Fruit fly (Drosophila melanogaster) whole organism, embryonic: ENCODE measurements around the gene CG32189.
A peak's percentile ranks its signal among the peaks of the same experiment; 100 is the strongest.

Experiments used
- Adf1 ChIP-seq: fragments of 200-800 bp; sonication (Bioruptor generic); IDR thresholded peaks from 2 replicates; pipeline ENCODE4 v1.3.6; 2022; ENCODE audit warnings: missing biosample characterization, missing genetic modification characterization
- CG10565 ChIP-seq: fragments of 200-800 bp; sonication (Bioruptor generic); optimal IDR thresholded peaks from 3 replicates; lab custom pipeline; 2016; ENCODE audit warnings: missing biosample characterization, mild to moderate bottlenecking, missing genetic modification characterization
- CG11085 ChIP-seq: fragments of 200-800 bp; sonication (Bioruptor generic); IDR thresholded peaks from 2 replicates; pipeline ENCODE4 v1.3.6; 2022; ENCODE audit warnings: missing biosample characterization, missing genetic modification characterization
- CG12104 ChIP-seq: fragments of 200-800 bp; sonication (Bioruptor generic); optimal IDR thresholded peaks from 3 replicates; lab custom pipeline; 2016; ENCODE audit warnings: missing biosample characterization, missing genetic modification characterization
- CG1233 ChIP-seq: fragments of 200-800 bp; sonication (Bioruptor generic); optimal IDR thresholded peaks from 4 replicates; lab custom pipeline; 2018; ENCODE audit warnings: missing biosample characterization, mild to moderate bottlenecking, missing genetic modification characterization
- CG12942 ChIP-seq: fragments of 200-800 bp; sonication (Bioruptor generic); optimal IDR thresholded peaks from 3 replicates; lab custom pipeline; 2016; ENCODE audit warnings: missing biosample characterization, missing genetic modification characterization
- CG13624 ChIP-seq: fragments of 200-800 bp; sonication (Bioruptor generic); optimal IDR thresholded peaks from 2 replicates; lab custom pipeline; 2016; ENCODE audit warnings: missing biosample characterization, missing genetic modification characterization
- CG13775 ChIP-seq: fragments of 200-800 bp; sonication (Bioruptor generic); optimal IDR thresholded peaks from 3 replicates; lab custom pipeline; 2017; ENCODE audit warnings: missing biosample characterization, mild to moderate bottlenecking, missing genetic modification characterization
- CG13894 ChIP-seq: fragments of 200-800 bp; sonication (Bioruptor generic); optimal IDR thresholded peaks from 3 replicates; lab custom pipeline; 2018; ENCODE audit warnings: missing biosample characterization, mild to moderate bottlenecking, missing genetic modification characterization, moderate library complexity
- CG15011 ChIP-seq: fragments of 200-800 bp; sonication (Bioruptor generic); optimal IDR thresholded peaks from 3 replicates; lab custom pipeline; 2018; ENCODE audit warnings: missing biosample characterization, mild to moderate bottlenecking, missing genetic modification characterization
- CG1602 ChIP-seq: fragments of 200-800 bp; sonication (Bioruptor generic); optimal IDR thresholded peaks from 3 replicates; lab custom pipeline; 2016; ENCODE audit warnings: missing biosample characterization, missing genetic modification characterization
- CG17568 ChIP-seq: fragments of 200-800 bp; sonication (Bioruptor generic); optimal IDR thresholded peaks from 2 replicates; lab custom pipeline; 2018; ENCODE audit warnings: missing biosample characterization, mild to moderate bottlenecking, missing genetic modification characterization, moderate library complexity
- CG33213 ChIP-seq: fragments of 200-800 bp; sonication (Bioruptor generic); optimal IDR thresholded peaks from 3 replicates; lab custom pipeline; 2016; ENCODE audit warnings: missing biosample characterization, missing genetic modification characterization
- CG34376 ChIP-seq: fragments of 200-800 bp; sonication (Bioruptor generic); optimal IDR thresholded peaks from 2 replicates; lab custom pipeline; 2018; ENCODE audit warnings: missing biosample characterization, mild to moderate bottlenecking, missing genetic modification characterization
- CG6765 ChIP-seq: fragments of 200-800 bp; sonication (Bioruptor generic); optimal IDR thresholded peaks from 3 replicates; lab custom pipeline; 2017; ENCODE audit warnings: missing biosample characterization, mild to moderate bottlenecking, missing genetic modification characterization
- CG7271 ChIP-seq: fragments of 200-800 bp; sonication (Bioruptor generic); optimal IDR thresholded peaks from 2 replicates; lab custom pipeline; 2018; ENCODE audit warnings: missing biosample characterization, mild to moderate bottlenecking, missing genetic modification characterization, moderate library complexity
- CG7556 ChIP-seq: fragments of 200-800 bp; sonication (Bioruptor generic); optimal IDR thresholded peaks from 2 replicates; lab custom pipeline; 2017; ENCODE audit warnings: missing biosample characterization, mild to moderate bottlenecking, missing genetic modification characterization
- Deaf1 ChIP-seq: fragments of 200-800 bp; optimal IDR thresholded peaks from 3 replicates; lab custom pipeline; 2019; ENCODE audit warnings: missing biosample characterization, mild to moderate bottlenecking, missing genetic modification characterization, moderate library complexity
- Dip3 ChIP-seq: fragments of 200-800 bp; sonication (Bioruptor generic); optimal IDR thresholded peaks from 3 replicates; lab custom pipeline; 2016; ENCODE audit warnings: missing biosample characterization, missing genetic modification characterization
- Doc3 ChIP-seq: fragments of 200-800 bp; sonication (Bioruptor generic); IDR thresholded peaks from 3 replicates; pipeline ENCODE4 v1.3.6; 2022; ENCODE audit warnings: missing biosample characterization, missing genetic modification characterization; ENCODE audit not compliant: partially characterized antibody
- Dp ChIP-seq: fragments of 200-800 bp; sonication (Bioruptor generic); optimal IDR thresholded peaks from 2 replicates; lab custom pipeline; 2018; ENCODE audit warnings: missing biosample characterization, mild to moderate bottlenecking, missing genetic modification characterization, moderate library complexity
- ERR ChIP-seq: fragments of 200-800 bp; sonication (Bioruptor generic); optimal IDR thresholded peaks from 2 replicates; lab custom pipeline; 2016; ENCODE audit warnings: missing biosample characterization, missing genetic modification characterization
- Fer3 ChIP-seq: fragments of 200-800 bp; sonication (Bioruptor generic); optimal IDR thresholded peaks from 2 replicates; lab custom pipeline; 2018; ENCODE audit warnings: missing biosample characterization, mild to moderate bottlenecking, missing genetic modification characterization, moderate library complexity
- HHEX ChIP-seq: fragments of 200-800 bp; sonication (Bioruptor generic); optimal IDR thresholded peaks from 3 replicates; lab custom pipeline; 2017; ENCODE audit warnings: missing biosample characterization, mild to moderate bottlenecking, missing genetic modification characterization, missing genetic modification reagents
- HLH54F ChIP-seq: fragments of 200-800 bp; sonication (Bioruptor generic); optimal IDR thresholded peaks from 3 replicates; lab custom pipeline; 2016; ENCODE audit warnings: missing biosample characterization, missing genetic modification characterization
- Hmx ChIP-seq: fragments of 200-800 bp; sonication (Bioruptor generic); optimal IDR thresholded peaks from 2 replicates; lab custom pipeline; 2016; ENCODE audit warnings: missing biosample characterization, missing genetic modification characterization
- Hsf ChIP-seq: fragments of 200-800 bp; sonication (Bioruptor generic); optimal IDR thresholded peaks from 3 replicates; lab custom pipeline; 2016; ENCODE audit warnings: missing biosample characterization, missing genetic modification characterization
- Kr ChIP-seq: fragments of 200-800 bp; sonication (Bioruptor generic); optimal IDR thresholded peaks from 2 replicates; lab custom pipeline; 2017; ENCODE audit warnings: missing biosample characterization, mild to moderate bottlenecking, missing genetic modification characterization
- MBD-R2 ChIP-seq: fragments of 200-800 bp; sonication (Bioruptor generic); IDR thresholded peaks from 2 replicates; pipeline ENCODE4 v1.3.6; 2022; ENCODE audit warnings: missing biosample characterization, missing genetic modification characterization
- MESR4 ChIP-seq: fragments of 200-800 bp; sonication (Bioruptor generic); optimal IDR thresholded peaks from 2 replicates; lab custom pipeline; 2018; ENCODE audit warnings: missing biosample characterization, mild to moderate bottlenecking, missing genetic modification characterization, moderate library complexity
- NFAT ChIP-seq: fragments of 200-800 bp; sonication (Bioruptor generic); IDR thresholded peaks from 2 replicates; pipeline ENCODE4 v1.3.6; 2022; ENCODE audit warnings: missing biosample characterization, missing genetic modification characterization
- Sin3A ChIP-seq: fragments of >200 bp; optimal IDR thresholded peaks from 2 replicates; lab custom pipeline; 2018
- Sry-β ChIP-seq: fragments of 200-800 bp; sonication (Bioruptor generic); optimal IDR thresholded peaks from 2 replicates; lab custom pipeline; 2018; ENCODE audit warnings: missing biosample characterization, mild to moderate bottlenecking, missing genetic modification characterization, moderate library complexity
- Sry-δ ChIP-seq: fragments of 200-800 bp; sonication (Bioruptor generic); optimal IDR thresholded peaks from 2 replicates; lab custom pipeline; 2016; ENCODE audit warnings: missing biosample characterization, missing genetic modification characterization
- Xrp1 ChIP-seq: fragments of 200-800 bp; sonication (Bioruptor generic); IDR thresholded peaks from 2 replicates; pipeline ENCODE4 v1.3.6; 2022; ENCODE audit warnings: missing biosample characterization, missing genetic modification characterization
- ash1 ChIP-seq: fragments of 200-800 bp; sonication (Bioruptor generic); optimal IDR thresholded peaks from 2 replicates; lab custom pipeline; 2018; ENCODE audit warnings: missing biosample characterization, mild to moderate bottlenecking, missing genetic modification characterization
- ato ChIP-seq: fragments of 200-800 bp; sonication (Bioruptor generic); IDR thresholded peaks from 2 replicates; pipeline ENCODE4 v1.3.6; 2022; ENCODE audit warnings: missing biosample characterization, missing genetic modification characterization; ENCODE audit not compliant: partially characterized antibody
- cato ChIP-seq: fragments of 200-800 bp; sonication (Bioruptor generic); optimal IDR thresholded peaks from 2 replicates; lab custom pipeline; 2016; ENCODE audit warnings: missing biosample characterization, missing genetic modification characterization, borderline replicate concordance
- chm ChIP-seq: fragments of 200-800 bp; sonication (Bioruptor generic); IDR thresholded peaks from 2 replicates; pipeline ENCODE4 v1.3.6; 2022; ENCODE audit warnings: missing biosample characterization, missing genetic modification characterization
- chn ChIP-seq: fragments of 200-800 bp; sonication (Bioruptor generic); optimal IDR thresholded peaks from 2 replicates; lab custom pipeline; 2016; ENCODE audit warnings: missing biosample characterization, missing genetic modification characterization
- cwo ChIP-seq: fragments of 200-800 bp; sonication (Bioruptor generic); optimal IDR thresholded peaks from 3 replicates; lab custom pipeline; 2017; ENCODE audit warnings: missing biosample characterization, missing genetic modification characterization, mild to moderate bottlenecking, moderate library complexity, missing genetic modification reagents
- fd3F ChIP-seq: fragments of 200-800 bp; sonication (Bioruptor generic); optimal IDR thresholded peaks from 2 replicates; lab custom pipeline; 2018; ENCODE audit warnings: missing biosample characterization, mild to moderate bottlenecking, missing genetic modification characterization, moderate library complexity
- ftz-f1 ChIP-seq: fragments of 200-800 bp; sonication (Bioruptor generic); optimal IDR thresholded peaks from 2 replicates; lab custom pipeline; 2016; ENCODE audit warnings: missing biosample characterization, missing genetic modification characterization
- hb ChIP-seq: fragments of 200-800 bp; sonication (Bioruptor generic); IDR thresholded peaks from 3 replicates; pipeline ENCODE4 v1.3.6; 2022; ENCODE audit warnings: missing biosample characterization, missing genetic modification characterization; ENCODE audit not compliant: partially characterized antibody
- lmd ChIP-seq: fragments of 200-800 bp; sonication (Bioruptor generic); IDR thresholded peaks from 2 replicates; pipeline ENCODE4 v1.3.6; 2022; ENCODE audit warnings: missing biosample characterization, missing genetic modification characterization
- pros ChIP-seq: fragments of 200-800 bp; sonication (Bioruptor generic); optimal IDR thresholded peaks from 3 replicates; lab custom pipeline; 2019; ENCODE audit warnings: missing biosample characterization, mild to moderate bottlenecking, missing genetic modification characterization, moderate library complexity
- sqz ChIP-seq: fragments of 200-800 bp; sonication (Bioruptor generic); optimal IDR thresholded peaks from 3 replicates; lab custom pipeline; 2018; ENCODE audit warnings: missing biosample characterization, mild to moderate bottlenecking, missing genetic modification characterization
- tll ChIP-seq, 2 experiments: fragments of 200-800 bp in 1 of 2; fragments of >200 bp in 1 of 2; sonication (Bioruptor generic) in 1 of 2; optimal IDR thresholded peaks; 2 replicates each; lab custom pipeline; 2017 to 2019; ENCODE audit warnings: missing biosample characterization in 2 of 2, missing genetic modification characterization in 2 of 2, mild to moderate bottlenecking in 1 of 2, moderate library complexity in 1 of 2
- unc-4 ChIP-seq: fragments of 200-800 bp; sonication (Bioruptor generic); IDR thresholded peaks from 2 replicates; pipeline ENCODE4 v1.3.6; 2022; ENCODE audit warnings: missing biosample characterization, missing genetic modification characterization; ENCODE audit not compliant: partially characterized antibody

CG32189 gene

DNA sequence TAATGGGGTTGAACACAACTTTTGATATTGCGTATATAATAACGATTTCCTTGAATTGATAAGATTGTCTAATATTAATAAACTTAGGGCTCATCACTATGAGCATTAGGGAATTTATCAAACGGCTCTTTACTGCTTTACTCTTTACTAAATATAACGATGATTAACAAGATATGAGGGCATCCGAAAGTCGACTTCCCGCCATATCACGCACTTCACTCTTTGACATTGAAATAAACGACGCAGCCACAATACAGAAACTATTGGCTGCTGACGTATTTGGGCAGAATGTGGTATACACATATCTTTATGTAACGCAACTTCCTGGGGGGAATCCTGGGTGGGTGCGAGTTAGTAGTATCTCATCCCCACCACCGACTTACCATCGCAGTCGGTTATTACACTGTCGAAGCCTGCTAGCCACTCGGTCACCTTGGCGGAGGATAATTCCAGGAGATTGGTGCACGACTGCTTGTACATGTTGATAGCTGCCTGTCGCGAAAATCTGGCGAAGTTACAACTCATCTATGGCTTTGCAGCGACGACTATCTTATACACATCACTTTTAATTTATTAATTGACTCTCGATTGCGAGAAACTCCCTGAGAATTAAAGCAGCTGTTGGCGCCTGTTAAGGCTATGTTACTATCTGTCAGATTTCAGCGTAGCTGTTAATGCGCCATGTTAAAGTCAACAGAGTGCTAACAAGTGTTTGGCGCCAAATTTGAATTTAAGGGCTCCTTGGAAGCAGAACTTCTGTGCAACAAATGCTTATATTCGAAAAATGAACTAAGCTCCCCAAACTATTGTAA, 8.1 kb upstream of the CG32189 start, which contains the start of gene CG5567 (continued):
- TF ChIP-seq pros (GFP tag; lab: Kevin White, UChicago) (no peak), CG1602 (GFP tag; lab: Kevin White, UChicago) (no peak), HHEX (GFP tag; lab: Kevin White, UChicago) (no peak), Deaf1 (tag; lab: Kevin White, UChicago) (peak; percentile 54), chm (GFP tag; lab: Robert Waterston, UW) (no peak), Dip3 (GFP tag; lab: Kevin White, UChicago) (no peak), sqz (no peak), Hsf (GFP tag; lab: Kevin White, UChicago) (no peak), lmd (GFP tag; lab: Robert Waterston, UW) (peak; percentile 17; the same call in 1 of the 2 replicates), CG33213 (GFP tag; lab: Kevin White, UChicago) (no peak), CG13624 (GFP tag; lab: Kevin White, UChicago) (peak; percentile 56), NFAT (GFP tag; lab: Robert Waterston, UW) (no peak), Xrp1 (peak; percentile 26; the same call in 1 of the 2 replicates), ftz-f1 (GFP tag; lab: Kevin White, UChicago) (peak; percentile 88), CG10565 (GFP tag; lab: Kevin White, UChicago) (no peak), ato (GFP tag; lab: Robert Waterston, UW) (no peak), CG1233 (GFP tag; lab: Kevin White, UChicago) (no peak), hb (no peak), tll (GFP tag; optimal IDR thresholded peaks at IDR 0.05; lab: Kevin White, UChicago) (no peak), CG15011 (GFP tag; lab: Kevin White, UChicago) (no peak), cwo (GFP tag; lab: Kevin White, UChicago) (no peak), HLH54F (GFP tag; lab: Kevin White, UChicago) (peak; percentile 19), Sin3A (lab: Kevin White, UChicago) (no peak), unc-4 (0 out of 2 replicates have a peak, but pooled peaks have one; percentile 21), Hmx (GFP tag; lab: Kevin White, UChicago) (no peak), CG13775 (peak; percentile 22), MBD-R2 (0 out of 2 replicates have a peak, but pooled peaks have one; percentile 41), CG6765 (no peak), CG17568 (GFP tag; lab: Kevin White, UChicago) (no peak), CG12942 (GFP tag; lab: Kevin White, UChicago) (no peak), Dp (peak; percentile 86), Doc3 (GFP tag; lab: Robert Waterston, UW) (no peak), CG7271 (tag; lab: Kevin White, UChicago) (no peak), Sry-δ (no peak), cato (GFP tag; lab: Kevin White, UChicago) (no peak), CG34376 (GFP tag; lab: Kevin White, UChicago) (peak; percentile 47), Adf1 (GFP tag; lab: Robert Waterston, UW) (peak; percentile 24; the same call in 1 of the 2 replicates), ERR (peak; percentile 80), Sry-β (no peak), fd3F (GFP tag; lab: Kevin White, UChicago) (no peak), Kr (GFP tag; lab: Kevin White, UChicago) (no peak), CG12104 (no peak), CG7556 (GFP tag; lab: Kevin White, UChicago) (no peak), CG11085 (GFP tag; lab: Robert Waterston, UW) (no peak), CG13894 (tag; lab: Kevin White, UChicago) (peak; percentile 16), ash1 (GFP tag; lab: Kevin White, UChicago) (no peak), MESR4 (GFP tag; lab: Kevin White, UChicago) (peak; percentile 74), Fer3 (tag; lab: Kevin White, UChicago) (peak; percentile 30), chn (no peak)
